Fruit fly (Drosophila melanogaster) whole organism, wandering third instar larva: ENCODE results near the gene CG32551.
A peak's percentile ranks its signal among the peaks of the same experiment; 100 is the strongest.

Source experiments
- Dfd ChIP-seq: fragments of >200 bp; optimal IDR thresholded peaks from 2 replicates; lab custom pipeline; 2017; ENCODE audit warnings: missing biosample characterization, missing genetic modification characterization
- foxo ChIP-seq, 2 experiments: fragments of 200-800 bp; sonication (Bioruptor generic); optimal IDR thresholded peaks; 2 replicates in 1 of 2; 3 replicates in 1 of 2; lab custom pipeline; 2016 to 2017; ENCODE audit warnings: missing biosample characterization in 2 of 2, missing genetic modification characterization in 2 of 2

The CG32551 gene

dm6 chrX:18486356-18487059 is 47.8 kb downstream of the CG32551 start, which contains the start of gene psh:
psh (minus strand) TSS chrX:18486921.
- TF ChIP-seq foxo (GFP tag; optimal IDR thresholded peaks at IDR 0.05; lab: Kevin White, UChicago) (peak in 1 of 2 experiments; percentile 19), Dfd (GFP tag; lab: Kevin White, UChicago) (no peak)
